Fruit fly (Drosophila melanogaster): ENCODE data around the gene Spindly.

DNA sequence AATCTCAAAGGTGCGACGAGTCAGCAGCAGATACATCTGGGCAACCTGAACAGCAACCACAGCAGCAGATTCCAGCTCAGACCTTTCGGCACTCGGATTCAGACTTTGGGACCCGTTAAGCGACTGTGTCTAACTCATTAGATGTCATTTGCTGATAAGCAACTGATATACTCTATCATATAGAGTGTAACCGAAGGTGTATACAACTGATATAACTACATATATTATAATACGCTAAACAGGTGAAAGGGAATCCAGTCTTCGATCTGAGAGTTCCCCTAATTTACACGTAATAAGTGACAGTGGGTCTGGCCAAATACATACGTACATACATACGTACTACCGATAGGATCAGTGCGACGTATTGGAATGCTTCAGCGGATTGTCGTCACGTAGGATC lies 20.5 kb upstream of the Spindly start:
- TF ChIP-seq tj (GFP tag; optimal IDR thresholded peaks at IDR 0.05) (no peak), cic (GFP tag; optimal IDR thresholded peaks at IDR 0.05) (no peak), pad (GFP tag; optimal IDR thresholded peaks at IDR 0.05) (no peak), kay (GFP tag; ENCODE audit: borderline replicate concordance) (no peak), CG7045 (GFP tag; optimal IDR thresholded peaks at IDR 0.05) (no peak), Mnt (GFP tag; optimal IDR thresholded peaks at IDR 0.05) (no peak), CG1620 (GFP tag; optimal IDR thresholded peaks at IDR 0.05) (no peak), Hr96 (GFP tag; optimal IDR thresholded peaks at IDR 0.05) (no peak), CG33017 (tag; optimal IDR thresholded peaks at IDR 0.05) (no peak), CG12768 (GFP tag; optimal IDR thresholded peaks at IDR 0.05) (no peak), CG7101 (tag; optimal IDR thresholded peaks at IDR 0.05) (no peak), ovo (GFP tag; optimal IDR thresholded peaks at IDR 0.05) (no peak), CG11617 (GFP tag; optimal IDR thresholded peaks at IDR 0.05) (no peak)
